Fruit fly (Drosophila melanogaster) whole organism, pupa: Measurements from ENCODE around the gene kri.

Experiments used
- CG15710 ChIP-seq: fragments of 200-800 bp; sonication (Bioruptor generic); optimal IDR thresholded peaks from 2 replicates; lab custom pipeline; 2018; ENCODE audit warnings: missing biosample characterization, mild to moderate bottlenecking, missing genetic modification characterization, moderate library complexity
- CG8159 ChIP-seq: fragments of 200-800 bp; sonication (Bioruptor generic); optimal IDR thresholded peaks from 3 replicates; lab custom pipeline; 2018; ENCODE audit warnings: missing biosample characterization, mild to moderate bottlenecking, missing genetic modification characterization, moderate library complexity
- EcR ChIP-seq: fragments of 200-800 bp; sonication (Bioruptor generic); optimal IDR thresholded peaks from 3 replicates; lab custom pipeline; 2019; ENCODE audit warnings: missing biosample characterization, missing genetic modification characterization, mild to moderate bottlenecking, moderate library complexity, missing genetic modification reagents

dm6 chr3L:5856919-5857318 lies 46.1 kb downstream of the kri start:
- TF ChIP-seq CG15710 (peak; percentile 42), EcR (GFP tag; lab: Kevin White, UChicago) (no peak), CG8159 (peak; percentile 64)
